Worm (Caenorhabditis elegans) whole organism, late embryonic: ENCODE data around the gene srw-6.
A peak's percentile ranks its signal among the peaks of the same experiment; 100 is the strongest.

Source experiments
- C08G9.2 ChIP-seq: sonication (generic microtip); optimal IDR thresholded peaks from 2 replicates; lab custom pipeline; 2016; ENCODE audit warnings: mild to moderate bottlenecking, missing genetic modification characterization, moderate library complexity, missing compliant biosample characterization
- C38D4.7 ChIP-seq: fragments of 200-800 bp; sonication (Bioruptor generic); optimal IDR thresholded peaks from 2 replicates; lab custom pipeline; 2018; ENCODE audit warnings: mild to moderate bottlenecking, missing genetic modification characterization, moderate library complexity, missing compliant biosample characterization
- K02D7.2 ChIP-seq: sonication (generic microtip); optimal IDR thresholded peaks from 2 replicates; lab custom pipeline; 2017; ENCODE audit warnings: mild to moderate bottlenecking, missing genetic modification characterization, missing compliant biosample characterization
- ama-1 ChIP-seq: fragments of 150-350 bp; optimal IDR thresholded peaks from 2 replicates; lab custom pipeline; 2014
- ceh-14 ChIP-seq: sonication (generic microtip); optimal IDR thresholded peaks from 2 replicates; lab custom pipeline; 2016; ENCODE audit warnings: missing genotype, missing genetic modification characterization, missing compliant biosample characterization
- ceh-18 ChIP-seq: sonication (generic microtip); optimal IDR thresholded peaks from 2 replicates; lab custom pipeline; 2016; ENCODE audit warnings: missing genetic modification characterization, missing compliant biosample characterization
- ceh-19 ChIP-seq: fragments of 200-800 bp; sonication (Bioruptor generic); optimal IDR thresholded peaks from 2 replicates; lab custom pipeline; 2018; ENCODE audit warnings: mild to moderate bottlenecking, missing genetic modification characterization, missing compliant biosample characterization
- ceh-48 ChIP-seq: sonication (generic microtip); optimal IDR thresholded peaks from 2 replicates; lab custom pipeline; 2016; ENCODE audit warnings: missing genetic modification characterization, inconsistent platforms, missing compliant biosample characterization
- ceh-6 ChIP-seq: fragments of 200-800 bp; sonication (Bioruptor generic); optimal IDR thresholded peaks from 2 replicates; lab custom pipeline; 2018; ENCODE audit warnings: mild to moderate bottlenecking, missing genetic modification characterization, missing compliant biosample characterization
- che-1 ChIP-seq: sonication (generic microtip); optimal IDR thresholded peaks from 2 replicates; lab custom pipeline; 2016; ENCODE audit warnings: mild to moderate bottlenecking, missing genetic modification characterization, missing compliant biosample characterization
- dve-1 ChIP-seq: sonication (generic microtip); optimal IDR thresholded peaks from 2 replicates; lab custom pipeline; 2017; ENCODE audit warnings: antibody characterized with exemption, mild to moderate bottlenecking, missing genetic modification characterization, missing compliant biosample characterization
- elt-2 ChIP-seq: sonication (generic microtip); optimal IDR thresholded peaks from 2 replicates; lab custom pipeline; 2016; ENCODE audit warnings: missing genetic modification reagents, missing genetic modification characterization, missing compliant biosample characterization
- elt-4 ChIP-seq: sonication (generic microtip); optimal IDR thresholded peaks from 2 replicates; lab custom pipeline; 2016; ENCODE audit warnings: missing genetic modification characterization, missing compliant biosample characterization
- fax-1 ChIP-seq: sonication (generic microtip); optimal IDR thresholded peaks from 2 replicates; lab custom pipeline; 2016; ENCODE audit warnings: missing genotype, missing genetic modification characterization, missing compliant biosample characterization
- fkh-6 ChIP-seq: sonication (generic microtip); optimal IDR thresholded peaks from 2 replicates; lab custom pipeline; 2016; ENCODE audit warnings: missing genetic modification characterization, missing compliant biosample characterization
- gmeb-2 ChIP-seq: sonication (generic microtip); optimal IDR thresholded peaks from 2 replicates; lab custom pipeline; 2016; ENCODE audit warnings: missing genetic modification characterization, inconsistent platforms, missing compliant biosample characterization
- hlh-13 ChIP-seq: fragments of 200-800 bp; sonication (Bioruptor generic); optimal IDR thresholded peaks from 2 replicates; lab custom pipeline; 2018; ENCODE audit warnings: mild to moderate bottlenecking, missing genetic modification characterization, missing compliant biosample characterization
- hlh-30 ChIP-seq: sonication (generic microtip); optimal IDR thresholded peaks from 2 replicates; lab custom pipeline; 2017; ENCODE audit warnings: antibody characterized with exemption, missing genetic modification characterization, missing compliant biosample characterization; ENCODE audit not compliant: insufficient read depth
- hlh-8 ChIP-seq: sonication (generic microtip); optimal IDR thresholded peaks from 2 replicates; lab custom pipeline; 2016; ENCODE audit warnings: missing genotype, missing genetic modification characterization, missing compliant biosample characterization
- lin-11 ChIP-seq: fragments of 200-800 bp; sonication (Bioruptor generic); optimal IDR thresholded peaks from 2 replicates; lab custom pipeline; 2018; ENCODE audit warnings: mild to moderate bottlenecking, missing genetic modification characterization, missing compliant biosample characterization
- madf-2 ChIP-seq: sonication (generic microtip); optimal IDR thresholded peaks from 2 replicates; lab custom pipeline; 2017; ENCODE audit warnings: missing genetic modification characterization, missing compliant biosample characterization
- mec-3 ChIP-seq: sonication (generic microtip); optimal IDR thresholded peaks from 2 replicates; lab custom pipeline; 2016; ENCODE audit warnings: borderline replicate concordance, missing genetic modification characterization, missing compliant biosample characterization
- nhr-232 ChIP-seq: sonication (generic microtip); optimal IDR thresholded peaks from 2 replicates; lab custom pipeline; 2016; ENCODE audit warnings: missing genetic modification characterization, missing compliant biosample characterization
- npax-4 ChIP-seq: sonication (generic microtip); optimal IDR thresholded peaks from 2 replicates; lab custom pipeline; 2016; ENCODE audit warnings: missing genetic modification characterization, missing compliant biosample characterization
- pag-3 ChIP-seq: sonication (generic microtip); optimal IDR thresholded peaks from 2 replicates; lab custom pipeline; 2016; ENCODE audit warnings: missing compliant biosample characterization, missing genetic modification characterization, borderline replicate concordance
- pax-1 ChIP-seq: fragments of 150-350 bp; optimal IDR thresholded peaks from 2 replicates; lab custom pipeline; 2014; ENCODE audit warnings: missing biosample characterization, missing genetic modification characterization
- pha-2 ChIP-seq: sonication (generic microtip); optimal IDR thresholded peaks from 2 replicates; lab custom pipeline; 2017; ENCODE audit warnings: mild to moderate bottlenecking, missing genetic modification characterization, missing compliant biosample characterization
- pros-1 ChIP-seq: fragments of 150-350 bp; optimal IDR thresholded peaks from 2 replicates; lab custom pipeline; 2014; ENCODE audit warnings: missing biosample characterization, missing genetic modification reagents, missing genetic modification characterization
- sdc-2 ChIP-seq: sonication (generic microtip); optimal IDR thresholded peaks from 2 replicates; lab custom pipeline; 2016; ENCODE audit warnings: missing genotype, missing genetic modification characterization, missing compliant biosample characterization
- syd-9 ChIP-seq: sonication (generic microtip); optimal IDR thresholded peaks from 2 replicates; lab custom pipeline; 2016; ENCODE audit warnings: mild to moderate bottlenecking, missing genetic modification characterization, moderate library complexity, missing compliant biosample characterization
- tbx-2 ChIP-seq: sonication (generic microtip); optimal IDR thresholded peaks from 2 replicates; lab custom pipeline; 2016; ENCODE audit warnings: missing genetic modification characterization, missing compliant biosample characterization
- tbx-7 ChIP-seq: sonication (generic microtip); optimal IDR thresholded peaks from 2 replicates; lab custom pipeline; 2016; ENCODE audit warnings: missing genotype, missing genetic modification characterization, missing compliant biosample characterization
- unc-3 ChIP-seq, 2 experiments: fragments of 200-800 bp in 1 of 2; sonication (Bioruptor generic) in 1 of 2; sonication (generic microtip) in 1 of 2; conservative IDR thresholded peaks in 1 of 2; optimal IDR thresholded peaks in 1 of 2; 2 replicates each; pipeline versions ENCODE4 v1.3.6 to Lab custom; 2016 to 2022; ENCODE audit warnings: missing compliant biosample characterization in 2 of 2, missing genetic modification characterization in 2 of 2, missing genetic modification reagents in 1 of 2
- unc-55 ChIP-seq: sonication (generic microtip); optimal IDR thresholded peaks from 2 replicates; lab custom pipeline; 2017; ENCODE audit warnings: missing biosample characterization, missing genetic modification reagents, missing genetic modification characterization
- ztf-16 ChIP-seq: sonication (generic microtip); optimal IDR thresholded peaks from 2 replicates; lab custom pipeline; 2017; ENCODE audit warnings: missing genetic modification characterization, missing compliant biosample characterization

Gene srw-6

DNA sequence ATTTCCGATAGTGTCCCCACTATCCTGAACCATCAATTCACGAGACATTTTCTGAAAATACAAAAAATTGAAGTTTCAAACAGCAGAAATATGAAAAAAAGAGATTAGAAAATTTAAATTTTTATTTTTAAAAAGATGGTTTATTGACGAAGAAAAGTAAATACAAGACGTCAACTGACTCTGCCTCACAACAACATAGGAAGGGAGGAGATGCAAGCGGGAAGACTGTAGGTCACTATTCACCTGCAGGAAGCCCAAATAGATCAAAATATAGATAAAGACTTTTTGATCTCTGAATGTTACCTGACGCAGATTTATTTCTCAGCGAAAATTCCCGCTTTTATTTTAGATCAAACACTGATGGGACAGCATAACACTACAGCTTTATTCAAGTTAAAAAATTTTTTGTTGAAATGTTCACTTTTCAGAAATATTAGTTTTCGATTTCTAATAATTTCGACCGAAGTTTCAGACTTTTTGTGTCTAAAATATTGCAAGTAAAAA lies 32.3 kb upstream of the srw-6 start, which contains the start of gene cysl-3:
TSS of gene cysl-3 (minus strand) at position 51 of the 504 bp plus-strand sequence.
- TF ChIP-seq tbx-7 (tag; lab: Kevin White, UChicago) (no peak), unc-3 (GFP tag; conservative IDR thresholded peaks at IDR 0.05; lab: Robert Waterston, UW) (no peak), unc-3 (tag; optimal IDR thresholded peaks at IDR 0.05; lab: Kevin White, UChicago) (no peak), hlh-13 (GFP tag; lab: Kevin White, UChicago) (no peak), dve-1 (tag; lab: Kevin White, UChicago) (no peak), gmeb-2 (tag; lab: Kevin White, UChicago) (no peak), fkh-6 (tag; lab: Kevin White, UChicago) (no peak), pros-1 (no peak), unc-55 (GFP tag; lab: Kevin White, UChicago) (no peak), mec-3 (tag; lab: Kevin White, UChicago) (no peak), C38D4.7 (GFP tag; lab: Kevin White, UChicago) (no peak), che-1 (tag; lab: Kevin White, UChicago) (no peak)
- TF ChIP-seq, all 69 proteins: peak for 0

DNA sequence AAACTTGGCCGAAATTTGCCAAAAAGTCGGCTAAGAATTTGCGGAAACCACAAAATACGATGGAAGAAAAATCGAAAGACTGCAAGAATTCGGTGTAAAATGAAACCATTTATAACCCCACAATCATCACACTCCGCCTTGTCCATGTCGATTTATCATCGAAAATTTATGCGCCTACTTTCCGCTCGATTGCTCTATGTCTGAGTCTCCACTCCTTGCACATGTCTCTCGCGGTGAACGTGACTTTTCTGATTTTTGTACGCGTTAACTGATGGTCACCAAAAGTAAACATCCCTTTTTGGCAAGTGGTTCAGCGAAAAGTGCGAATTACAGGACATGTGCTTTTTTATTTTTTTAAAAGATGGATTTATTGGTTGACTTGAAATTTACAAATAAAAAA lies 31.5 kb upstream of the srw-6 start:
- peak; percentile 34 for TF ChIP-seq unc-55 (GFP tag; lab: Kevin White, UChicago)
- TF ChIP-seq gmeb-2 (tag; lab: Kevin White, UChicago): no peak
- TF ChIP-seq, all 69 proteins: peak for 1

DNA sequence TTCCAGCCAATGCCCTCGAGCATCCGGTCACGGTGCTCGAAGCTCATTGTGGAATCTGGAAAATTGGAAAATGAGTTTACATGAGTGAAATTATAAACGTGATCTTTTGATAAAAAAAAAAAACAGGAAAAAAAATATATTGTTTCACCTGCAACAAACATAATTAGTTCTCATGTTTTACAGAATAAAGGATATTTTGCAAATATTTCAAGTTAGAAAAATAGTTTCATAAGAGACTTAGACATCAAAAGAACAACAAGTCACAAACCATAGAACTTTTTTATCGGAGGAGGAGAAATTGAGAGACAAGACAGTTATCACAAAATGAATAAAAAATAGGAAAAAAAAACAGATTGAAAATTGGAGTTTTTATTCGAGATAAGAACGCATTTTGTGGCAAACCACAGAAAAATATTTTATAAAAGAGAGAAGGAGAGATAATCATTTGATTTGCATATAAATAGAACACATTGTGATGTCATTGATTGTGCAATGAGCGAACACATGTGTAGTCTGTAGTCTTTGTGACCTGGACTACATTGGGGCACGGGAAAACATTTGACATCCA lies 24.2 kb upstream of the srw-6 start, which contains the start of gene R08F11.1:
TSS of gene R08F11.1 (minus strand) at position 51 of the 568 bp plus-strand sequence.
- TF ChIP-seq K02D7.2: no peak
- no peak for TF ChIP-seq nhr-232
- peak; percentile 80 for TF ChIP-seq elt-2

DNA sequence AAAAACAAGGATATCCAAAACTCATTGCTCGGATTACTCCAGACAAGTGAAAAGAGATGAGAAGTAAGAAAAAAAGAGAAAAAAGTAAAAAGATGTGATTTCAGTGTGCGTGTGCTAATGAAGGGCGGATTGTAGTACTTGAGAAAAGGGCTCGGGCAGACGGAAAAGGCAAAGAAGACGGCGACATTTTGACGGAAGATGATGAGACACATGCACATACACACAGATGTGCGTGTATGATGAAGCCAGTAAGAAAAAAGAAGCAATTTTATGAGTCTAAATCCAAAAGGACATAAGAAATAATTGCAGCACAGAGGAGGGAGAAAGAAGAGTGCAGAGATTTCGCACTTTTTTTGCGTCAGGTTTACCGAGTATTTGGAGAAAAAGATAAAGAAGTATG lies 19.9 kb upstream of the srw-6 start:
- TF ChIP-seq hlh-13 (GFP tag; lab: Kevin White, UChicago): no peak
- TF ChIP-seq C08G9.2 (tag; lab: Kevin White, UChicago): no peak
- no peak for TF ChIP-seq sdc-2 (tag; lab: Kevin White, UChicago)
- TF ChIP-seq ceh-19 (GFP tag; lab: Kevin White, UChicago): no peak
- no peak for TF ChIP-seq hlh-30
- TF ChIP-seq lin-11 (tag; lab: Kevin White, UChicago): no peak
- no peak for TF ChIP-seq pax-1 (tag; lab: Kevin White, UChicago)
- no peak for TF ChIP-seq ceh-14
- no peak for TF ChIP-seq ceh-6 (GFP tag; lab: Kevin White, UChicago)
- no peak for TF ChIP-seq tbx-2 (tag; lab: Kevin White, UChicago)
- no peak for TF ChIP-seq mec-3 (tag; lab: Kevin White, UChicago)
- no peak for TF ChIP-seq pha-2 (tag; lab: Kevin White, UChicago)
- TF ChIP-seq pag-3: no peak
- no peak for TF ChIP-seq elt-4 (tag; lab: Kevin White, UChicago)
- TF ChIP-seq ama-1: no peak
- no peak for TF ChIP-seq syd-9 (tag; lab: Kevin White, UChicago)
- TF ChIP-seq fax-1: no peak
- no peak for TF ChIP-seq hlh-8 (tag; lab: Kevin White, UChicago)
- TF ChIP-seq unc-3 (GFP tag; conservative IDR thresholded peaks at IDR 0.05; lab: Robert Waterston, UW): no peak
- no peak for TF ChIP-seq unc-3 (tag; optimal IDR thresholded peaks at IDR 0.05; lab: Kevin White, UChicago)
- no peak for TF ChIP-seq ceh-18 (tag; lab: Kevin White, UChicago)

DNA sequence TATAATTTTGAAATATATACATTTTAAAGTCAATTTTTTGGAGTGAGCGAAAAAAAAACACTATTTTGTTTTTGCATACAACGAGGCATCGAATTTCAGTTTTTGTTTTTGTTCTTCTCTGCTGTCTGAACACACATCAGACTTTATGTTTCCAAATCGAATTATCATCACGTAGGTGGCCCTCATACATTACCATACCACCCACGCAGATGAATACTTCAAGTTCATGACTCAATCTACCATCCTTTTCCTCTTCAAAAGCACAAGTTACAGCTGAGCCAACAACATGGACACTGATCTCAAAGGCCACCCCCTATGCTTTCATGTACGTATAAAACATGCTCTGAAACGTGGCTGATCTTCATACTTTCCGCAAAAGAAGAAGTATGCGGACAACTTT lies 18.7 kb upstream of the srw-6 start, which contains the start of gene R08F11.7:
TSS of gene R08F11.7 (plus strand) at position 301 of the 400 bp plus-strand sequence.
- TF ChIP-seq madf-2 (tag; lab: Kevin White, UChicago) (no peak), pha-2 (tag; lab: Kevin White, UChicago) (no peak), ztf-16 (no peak), npax-4 (tag; lab: Kevin White, UChicago) (no peak), ceh-48 (tag; lab: Kevin White, UChicago) (no peak)
